Fruit fly (Drosophila melanogaster): Measurements from ENCODE around the gene Gapdh2.
A peak's percentile ranks its signal among the peaks of the same experiment; 100 is the strongest.

Gapdh2 gene

DNA sequence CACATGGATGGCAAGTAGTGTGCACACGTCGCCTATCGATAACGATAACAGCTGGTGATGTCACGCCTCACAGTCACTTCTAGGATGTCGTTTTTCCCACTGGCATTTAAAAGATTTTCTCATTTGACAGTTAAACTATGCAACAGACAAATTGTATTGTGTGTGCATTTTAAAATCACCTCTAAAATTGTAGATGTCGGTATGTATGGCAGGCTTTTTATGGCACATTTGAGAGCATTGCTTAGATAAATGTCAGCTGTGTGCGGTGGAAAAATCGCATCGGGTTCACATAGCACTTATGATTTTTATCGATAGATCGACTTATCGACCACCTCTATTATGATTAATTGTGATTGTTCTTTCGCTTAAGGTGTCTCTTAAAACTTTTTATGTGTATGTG is 23.8 kb upstream of the Gapdh2 start, which contains the start of the genes ArgRS and CG8578 (continued):
- TF ChIP-seq CG16815 (GFP tag; optimal IDR thresholded peaks at IDR 0.05) (no peak), tio (GFP tag; optimal IDR thresholded peaks at IDR 0.05) (no peak), CG15514 (GFP tag; optimal IDR thresholded peaks at IDR 0.05) (no peak), CG7556 (GFP tag; optimal IDR thresholded peaks at IDR 0.05) (no peak), CG4707 (GFP tag; optimal IDR thresholded peaks at IDR 0.05) (no peak), slou (GFP tag; optimal IDR thresholded peaks at IDR 0.05) (peak; percentile 59), E2f1 (GFP tag; IDR thresholded peaks at IDR 0.05) (0 out of 2 replicates have a peak, but pooled peaks have one; percentile 51), ab (GFP tag; optimal IDR thresholded peaks at IDR 0.05) (no peak), nmo (GFP tag; optimal IDR thresholded peaks at IDR 0.05) (peak; percentile 92), MBD-R2 (GFP tag; IDR thresholded peaks at IDR 0.05) (peak; percentile 75), cas (GFP tag; IDR thresholded peaks at IDR 0.05) (0 out of 2 replicates have a peak, but pooled peaks have one; percentile 28), Ets97D (GFP tag; optimal IDR thresholded peaks at IDR 0.05) (peak; percentile 73), Max (GFP tag; optimal IDR thresholded peaks at IDR 0.05) (peak; percentile 39), CG17802 (tag; optimal IDR thresholded peaks at IDR 0.05) (peak; percentile 78), br (optimal IDR thresholded peaks at IDR 0.05) (no peak), Stat92E (GFP tag; optimal IDR thresholded peaks at IDR 0.05) (no peak), sqz (GFP tag; optimal IDR thresholded peaks at IDR 0.05) (no peak), HmgZ (tag; optimal IDR thresholded peaks at IDR 0.05) (no peak), phol (tag; optimal IDR thresholded peaks at IDR 0.05) (peak; percentile 60), CG9932 (GFP tag; IDR thresholded peaks at IDR 0.05) (no peak), zfh1 (GFP tag; IDR thresholded peaks at IDR 0.05) (peak; percentile 57; the same call in 1 of the 3 replicates), CG4424 (GFP tag; optimal IDR thresholded peaks at IDR 0.05) (no peak), HLH3B (GFP tag; IDR thresholded peaks at IDR 0.05) (no peak), rib (GFP tag; IDR thresholded peaks at IDR 0.05) (no peak), ci (GFP tag; IDR thresholded peaks at IDR 0.05) (no peak), mld (GFP tag; IDR thresholded peaks at IDR 0.05; ENCODE audit: partially characterized antibody) (peak; percentile 55; the same call in 1 of the 3 replicates), wek (GFP tag; optimal IDR thresholded peaks at IDR 0.05) (no peak), Neu2 (GFP tag; optimal IDR thresholded peaks at IDR 0.05; ENCODE audit: borderline replicate concordance) (no peak), CG3281 (GFP tag; optimal IDR thresholded peaks at IDR 0.05) (no peak), Nf-YB (GFP tag; optimal IDR thresholded peaks at IDR 0.05) (no peak), E2f2 (GFP tag; IDR thresholded peaks at IDR 0.05) (peak; percentile 38; the same call in 1 of the 2 replicates), Oli (tag; optimal IDR thresholded peaks at IDR 0.05) (no peak), B-H1 (GFP tag; IDR thresholded peaks at IDR 0.05) (0 out of 3 replicates have a peak, but pooled peaks have one; percentile 49), pan (optimal IDR thresholded peaks at IDR 0.05) (no peak), pan (GFP tag; optimal IDR thresholded peaks at IDR 0.05 in 1 of 2, IDR thresholded peaks at IDR 0.05 in 1 of 2) (peak in 1 of 2 experiments; percentile 76), CG8089 (GFP tag; optimal IDR thresholded peaks at IDR 0.05) (no peak), CG10654 (GFP tag; optimal IDR thresholded peaks at IDR 0.05) (no peak), CG9437 (GFP tag; optimal IDR thresholded peaks at IDR 0.05) (peak; percentile 7), CG17612 (GFP tag; IDR thresholded peaks at IDR 0.05) (no peak), btn (GFP tag; optimal IDR thresholded peaks at IDR 0.05) (no peak), Aef1 (GFP tag; IDR thresholded peaks at IDR 0.05) (peak; percentile 63; the same call in 2 of the 3 replicates), CG3995 (GFP tag; optimal IDR thresholded peaks at IDR 0.05) (peak; percentile 94), pb (GFP tag; optimal IDR thresholded peaks at IDR 0.05) (peak; percentile 54), maf-S (GFP tag; optimal IDR thresholded peaks at IDR 0.05) (peak; percentile 37), CG6683 (GFP tag; optimal IDR thresholded peaks at IDR 0.05) (no peak), sim (GFP tag; IDR thresholded peaks at IDR 0.05) (no peak), PHDP (tag; optimal IDR thresholded peaks at IDR 0.05) (peak; percentile 10), CG5953 (GFP tag; IDR thresholded peaks at IDR 0.05) (no peak), CG14014 (GFP tag; IDR thresholded peaks at IDR 0.05) (no peak; the same call in 1 of the 2 replicates), tin (GFP tag; optimal IDR thresholded peaks at IDR 0.05) (peak; percentile 24), Lpt (GFP tag; optimal IDR thresholded peaks at IDR 0.05) (no peak), Asciz (GFP tag; optimal IDR thresholded peaks at IDR 0.05) (no peak)
